Fruit fly (Drosophila melanogaster) whole organism, embryonic: ENCODE data around the gene euc.

Experiments
- B-H1 ChIP-seq: fragments of 200-800 bp; sonication (Bioruptor generic); IDR thresholded peaks from 3 replicates; pipeline ENCODE4 v1.3.6; 2022; ENCODE audit warnings: missing biosample characterization, missing genetic modification characterization
- Bdp1 ChIP-seq: fragments of 200-800 bp; sonication (Bioruptor generic); optimal IDR thresholded peaks from 3 replicates; lab custom pipeline; 2016; ENCODE audit warnings: missing biosample characterization, missing genetic modification characterization
- BtbVII ChIP-seq: fragments of 200-800 bp; sonication (Bioruptor generic); optimal IDR thresholded peaks from 3 replicates; lab custom pipeline; 2017; ENCODE audit warnings: missing biosample characterization, mild to moderate bottlenecking, missing genetic modification characterization
- CG11398 ChIP-seq: fragments of 200-800 bp; sonication (Bioruptor generic); optimal IDR thresholded peaks from 2 replicates; lab custom pipeline; 2016; ENCODE audit warnings: missing biosample characterization, missing genetic modification characterization
- CG11560 ChIP-seq: fragments of 200-800 bp; sonication (Bioruptor generic); IDR thresholded peaks from 3 replicates; pipeline ENCODE4 v1.3.6; 2022; ENCODE audit warnings: missing biosample characterization, missing genetic modification characterization
- CG1233 ChIP-seq: fragments of 200-800 bp; sonication (Bioruptor generic); optimal IDR thresholded peaks from 4 replicates; lab custom pipeline; 2018; ENCODE audit warnings: missing biosample characterization, mild to moderate bottlenecking, missing genetic modification characterization
- CG12659 ChIP-seq: fragments of 200-800 bp; sonication (Bioruptor generic); optimal IDR thresholded peaks from 3 replicates; lab custom pipeline; 2017; ENCODE audit warnings: mild to moderate bottlenecking, missing biosample characterization, missing genetic modification reagents, missing genetic modification characterization
- CG13775 ChIP-seq: fragments of 200-800 bp; sonication (Bioruptor generic); optimal IDR thresholded peaks from 3 replicates; lab custom pipeline; 2017; ENCODE audit warnings: missing biosample characterization, mild to moderate bottlenecking, missing genetic modification characterization
- CG15601 ChIP-seq: fragments of 200-800 bp; sonication (Bioruptor generic); optimal IDR thresholded peaks from 3 replicates; lab custom pipeline; 2019; ENCODE audit warnings: missing biosample characterization, mild to moderate bottlenecking, missing genetic modification characterization, moderate library complexity
- CG16863 ChIP-seq: fragments of 200-800 bp; sonication (Bioruptor generic); optimal IDR thresholded peaks from 3 replicates; lab custom pipeline; 2016; ENCODE audit warnings: missing biosample characterization, missing genetic modification characterization
- CG17361 ChIP-seq: fragments of 200-800 bp; sonication (Bioruptor generic); IDR thresholded peaks from 3 replicates; pipeline ENCODE4 v1.3.6; 2022; ENCODE audit warnings: missing biosample characterization, missing genetic modification characterization
- CG17829 ChIP-seq: fragments of 200-800 bp; optimal IDR thresholded peaks from 2 replicates; lab custom pipeline; 2019; ENCODE audit warnings: missing biosample characterization, mild to moderate bottlenecking, missing genetic modification characterization, moderate library complexity
- CG18262 ChIP-seq: fragments of 200-800 bp; optimal IDR thresholded peaks from 3 replicates; lab custom pipeline; 2019; ENCODE audit warnings: missing biosample characterization, mild to moderate bottlenecking, missing genetic modification characterization, moderate library complexity
- CG18619 ChIP-seq: fragments of 200-800 bp; sonication (Bioruptor generic); optimal IDR thresholded peaks from 3 replicates; lab custom pipeline; 2017; ENCODE audit warnings: missing biosample characterization, mild to moderate bottlenecking, missing genetic modification characterization
- CG2199 ChIP-seq: fragments of 200-800 bp; sonication (Bioruptor generic); IDR thresholded peaks from 3 replicates; pipeline ENCODE4 v1.3.6; 2022; ENCODE audit warnings: missing biosample characterization, missing genetic modification characterization
- CG3995 ChIP-seq: fragments of 200-800 bp; sonication (Bioruptor generic); optimal IDR thresholded peaks from 3 replicates; lab custom pipeline; 2016; ENCODE audit warnings: missing biosample characterization, missing genetic modification characterization
- CG4282 ChIP-seq: fragments of 200-800 bp; sonication (Bioruptor generic); optimal IDR thresholded peaks from 2 replicates; lab custom pipeline; 2016; ENCODE audit warnings: missing biosample characterization, missing genetic modification characterization
- CG6683 ChIP-seq: fragments of 200-800 bp; sonication (Bioruptor generic); optimal IDR thresholded peaks from 2 replicates; lab custom pipeline; 2017; ENCODE audit warnings: missing biosample characterization, mild to moderate bottlenecking, missing genetic modification characterization, missing genetic modification reagents
- CG7745 ChIP-seq: fragments of 200-800 bp; sonication (Bioruptor generic); optimal IDR thresholded peaks from 2 replicates; lab custom pipeline; 2018; ENCODE audit warnings: missing biosample characterization, mild to moderate bottlenecking, missing genetic modification characterization, moderate library complexity
- CG9876 ChIP-seq: fragments of 200-800 bp; sonication (Bioruptor generic); optimal IDR thresholded peaks from 2 replicates; lab custom pipeline; 2016; ENCODE audit warnings: missing biosample characterization, missing genetic modification characterization
- Dref ChIP-seq: fragments of 200-800 bp; sonication (Bioruptor generic); IDR thresholded peaks from 2 replicates; pipeline ENCODE4 v1.3.6; 2022; ENCODE audit warnings: missing biosample characterization, missing genetic modification characterization
- Lhr ChIP-seq: fragments of 200-800 bp; sonication (Bioruptor generic); optimal IDR thresholded peaks from 3 replicates; lab custom pipeline; 2017; ENCODE audit warnings: mild to moderate bottlenecking, missing biosample characterization, missing genetic modification reagents, missing genetic modification characterization
- Lpt ChIP-seq: fragments of >200 bp; optimal IDR thresholded peaks from 2 replicates; lab custom pipeline; 2018; ENCODE audit warnings: missing biosample characterization, missing genetic modification characterization
- MBD-R2 ChIP-seq: fragments of 200-800 bp; sonication (Bioruptor generic); IDR thresholded peaks from 2 replicates; pipeline ENCODE4 v1.3.6; 2022; ENCODE audit warnings: missing biosample characterization, missing genetic modification characterization
- Max ChIP-seq: fragments of 200-800 bp; sonication (Bioruptor generic); optimal IDR thresholded peaks from 2 replicates; lab custom pipeline; 2016; ENCODE audit warnings: missing biosample characterization, mild to moderate bottlenecking, missing genetic modification characterization
- Optix ChIP-seq: fragments of 200-800 bp; sonication (Bioruptor generic); IDR thresholded peaks from 3 replicates; pipeline ENCODE4 v1.3.6; 2022; ENCODE audit warnings: missing biosample characterization, missing genetic modification characterization
- Poxn ChIP-seq: fragments of 200-800 bp; sonication (Bioruptor generic); IDR thresholded peaks from 2 replicates; pipeline ENCODE4 v1.3.6; 2022; ENCODE audit warnings: missing biosample characterization, missing genetic modification characterization
- abd-A ChIP-seq: fragments of 200-800 bp; sonication (Bioruptor generic); optimal IDR thresholded peaks from 3 replicates; lab custom pipeline; 2019; ENCODE audit warnings: missing biosample characterization, mild to moderate bottlenecking, missing genetic modification characterization, moderate library complexity
- ac ChIP-seq: fragments of 200-800 bp; sonication (Bioruptor generic); optimal IDR thresholded peaks from 3 replicates; lab custom pipeline; 2017; ENCODE audit warnings: missing biosample characterization, mild to moderate bottlenecking, missing genetic modification characterization
- ato ChIP-seq: fragments of 200-800 bp; sonication (Bioruptor generic); IDR thresholded peaks from 2 replicates; pipeline ENCODE4 v1.3.6; 2022; ENCODE audit warnings: missing biosample characterization, missing genetic modification characterization; ENCODE audit not compliant: partially characterized antibody
- bsh ChIP-seq, 2 experiments: fragments of 200-800 bp; sonication (Bioruptor generic); optimal IDR thresholded peaks; 2 replicates each; lab custom pipeline; 2017 to 2018; ENCODE audit warnings: mild to moderate bottlenecking in 2 of 2, missing biosample characterization in 2 of 2, missing genetic modification characterization in 2 of 2, moderate library complexity in 1 of 2
- chif ChIP-seq, 2 experiments: fragments of 200-800 bp; sonication (Bioruptor generic); optimal IDR thresholded peaks; 3 replicates each; lab custom pipeline; 2016; ENCODE audit warnings: missing biosample characterization in 2 of 2, missing genetic modification characterization in 2 of 2
- crc ChIP-seq: fragments of 200-800 bp; sonication (Bioruptor generic); optimal IDR thresholded peaks from 2 replicates; lab custom pipeline; 2016; ENCODE audit warnings: missing biosample characterization, missing genetic modification characterization
- crol ChIP-seq: fragments of 200-800 bp; sonication (Bioruptor generic); IDR thresholded peaks from 2 replicates; pipeline ENCODE4 v1.3.6; 2022; ENCODE audit warnings: missing biosample characterization, missing genetic modification characterization
- emc ChIP-seq: fragments of 200-800 bp; sonication (Bioruptor generic); optimal IDR thresholded peaks from 2 replicates; lab custom pipeline; 2016; ENCODE audit warnings: missing biosample characterization, missing genetic modification characterization
- ewg ChIP-seq: fragments of 200-800 bp; sonication (Bioruptor generic); optimal IDR thresholded peaks from 3 replicates; lab custom pipeline; 2017; ENCODE audit warnings: mild to moderate bottlenecking, missing biosample characterization, missing genetic modification reagents, missing genetic modification characterization
- gsb ChIP-seq: fragments of 200-800 bp; sonication (Bioruptor generic); IDR thresholded peaks from 2 replicates; pipeline ENCODE4 v1.3.6; 2022; ENCODE audit warnings: missing biosample characterization, missing genetic modification characterization
- gt ChIP-seq: fragments of 200-800 bp; sonication (Bioruptor generic); IDR thresholded peaks from 2 replicates; pipeline ENCODE4 v1.3.6; 2022; ENCODE audit warnings: missing biosample characterization, missing genetic modification characterization
- her ChIP-seq: fragments of 200-800 bp; sonication (Bioruptor generic); optimal IDR thresholded peaks from 2 replicates; lab custom pipeline; 2016; ENCODE audit warnings: missing biosample characterization, missing genetic modification characterization
- hth ChIP-seq: fragments of >200 bp; optimal IDR thresholded peaks from 2 replicates; lab custom pipeline; 2017; ENCODE audit warnings: inconsistent platforms
- insv ChIP-seq, 2 experiments: fragments of 200-800 bp; sonication (Bioruptor generic); optimal IDR thresholded peaks; 3 replicates each; lab custom pipeline; 2016 to 2018; ENCODE audit warnings: missing biosample characterization in 2 of 2, missing genetic modification characterization in 2 of 2
- jumu ChIP-seq: fragments of 200-800 bp; sonication (Bioruptor generic); optimal IDR thresholded peaks from 3 replicates; lab custom pipeline; 2016; ENCODE audit warnings: missing biosample characterization, missing genetic modification characterization
- kah ChIP-seq: fragments of 200-800 bp; sonication (Bioruptor generic); optimal IDR thresholded peaks from 2 replicates; lab custom pipeline; 2018; ENCODE audit warnings: missing biosample characterization, mild to moderate bottlenecking, missing genetic modification characterization
- nerfin-2 ChIP-seq: fragments of 200-800 bp; sonication (Bioruptor generic); IDR thresholded peaks from 2 replicates; pipeline ENCODE4 v1.3.6; 2022; ENCODE audit warnings: missing biosample characterization, missing genetic modification characterization; ENCODE audit not compliant: partially characterized antibody
- p53 ChIP-seq: fragments of 200-800 bp; sonication (Bioruptor generic); optimal IDR thresholded peaks from 2 replicates; lab custom pipeline; 2016; ENCODE audit warnings: missing biosample characterization, missing genetic modification characterization
- pfk ChIP-seq: fragments of 200-800 bp; sonication (Bioruptor generic); optimal IDR thresholded peaks from 2 replicates; lab custom pipeline; 2018; ENCODE audit warnings: missing biosample characterization, mild to moderate bottlenecking, missing genetic modification characterization, moderate library complexity
- sd ChIP-seq: fragments of 200-800 bp; sonication (Bioruptor generic); optimal IDR thresholded peaks from 3 replicates; lab custom pipeline; 2018; ENCODE audit warnings: missing biosample characterization, mild to moderate bottlenecking, missing genetic modification characterization, moderate library complexity
- tna ChIP-seq: fragments of 200-800 bp; sonication (Bioruptor generic); IDR thresholded peaks from 2 replicates; pipeline ENCODE4 v1.3.6; 2022; ENCODE audit warnings: missing biosample characterization, missing genetic modification characterization; ENCODE audit not compliant: partially characterized antibody
- unpg ChIP-seq: fragments of 200-800 bp; sonication (Bioruptor generic); optimal IDR thresholded peaks from 3 replicates; lab custom pipeline; 2018; ENCODE audit warnings: missing biosample characterization, mild to moderate bottlenecking, missing genetic modification characterization, moderate library complexity
- wor ChIP-seq: fragments of 200-800 bp; sonication (Bioruptor generic); IDR thresholded peaks from 2 replicates; pipeline ENCODE4 v1.3.6; 2022; ENCODE audit warnings: missing biosample characterization, missing genetic modification characterization
- zen2 ChIP-seq: fragments of 200-800 bp; sonication (Bioruptor generic); IDR thresholded peaks from 3 replicates; pipeline ENCODE4 v1.3.6; 2022; ENCODE audit warnings: missing biosample characterization, missing genetic modification characterization; ENCODE audit not compliant: partially characterized antibody

Gene euc

DNA sequence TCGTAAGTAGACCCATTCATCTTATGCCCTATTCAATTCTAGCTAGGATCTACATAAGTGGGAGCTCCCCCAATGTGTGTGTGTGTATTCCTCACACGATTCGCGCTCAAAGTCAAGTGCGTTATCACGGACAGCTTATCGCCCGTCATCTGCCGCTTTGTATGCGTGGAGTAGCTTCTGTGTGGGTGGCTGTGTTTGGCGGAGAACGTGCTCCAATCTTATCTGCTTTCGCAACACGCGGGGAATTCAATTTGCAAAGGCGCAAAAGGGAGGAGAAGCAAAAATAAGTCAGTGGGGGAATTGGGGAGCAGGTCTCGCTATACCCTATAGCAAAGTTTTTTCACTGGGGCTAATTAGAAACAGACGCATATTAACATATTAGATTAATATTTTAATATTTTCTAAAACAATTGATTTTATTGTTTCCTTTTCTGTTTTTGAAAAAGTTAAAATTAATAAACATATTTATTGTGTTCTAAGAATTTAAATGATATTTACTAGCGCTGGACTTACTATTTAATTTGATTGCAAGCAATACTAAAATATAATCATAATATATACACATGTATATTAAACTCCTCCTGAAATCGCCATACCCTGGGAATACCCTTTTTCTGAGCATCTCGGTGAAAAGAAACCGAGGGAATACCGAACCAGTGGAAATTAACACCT is 6.6 kb upstream of the euc start (continued):
- no peak for TF ChIP-seq crc
- TF ChIP-seq sd (tag; lab: Kevin White, UChicago): peak; percentile 45
- TF ChIP-seq B-H1 (GFP tag; lab: Robert Waterston, UW): no peak
- peak; percentile 45 for TF ChIP-seq CG1233 (GFP tag; lab: Kevin White, UChicago)
- TF ChIP-seq CG18262 (tag; lab: Kevin White, UChicago): peak; percentile 2
- no peak for TF ChIP-seq wor
- peak; percentile 23 for TF ChIP-seq CG12659
- no peak for TF ChIP-seq her
- no peak for TF ChIP-seq abd-A
- TF ChIP-seq CG17361 (GFP tag; lab: Robert Waterston, UW): peak; percentile 53; the same call in 2 of the 3 replicates
- TF ChIP-seq CG9876 (GFP tag; lab: Kevin White, UChicago): no peak
- no peak for TF ChIP-seq Lpt (GFP tag; lab: Kevin White, UChicago)
- TF ChIP-seq ewg (GFP tag; lab: Kevin White, UChicago): no peak
- TF ChIP-seq ato (GFP tag; lab: Robert Waterston, UW): no peak
- no peak for TF ChIP-seq ac (GFP tag; lab: Kevin White, UChicago)
- no peak for TF ChIP-seq unpg (GFP tag; lab: Kevin White, UChicago)
- TF ChIP-seq Max (GFP tag; lab: Kevin White, UChicago): peak; percentile 24
- TF ChIP-seq insv (GFP tag; optimal IDR thresholded peaks at IDR 0.05; lab: Kevin White, UChicago): no peak
- no peak for TF ChIP-seq nerfin-2
- peak; percentile 35 for TF ChIP-seq CG3995 (GFP tag; lab: Kevin White, UChicago)
- TF ChIP-seq tna: no peak
- no peak; the same call in 1 of the 2 replicates for TF ChIP-seq MBD-R2
- TF ChIP-seq zen2: no peak
- peak; percentile 38 for TF ChIP-seq CG6683 (GFP tag; lab: Kevin White, UChicago)
- TF ChIP-seq bsh (GFP tag; optimal IDR thresholded peaks at IDR 0.05; lab: Kevin White, UChicago): no peak
- TF ChIP-seq hth (lab: Kevin White, UChicago): no peak
- TF ChIP-seq pfk: no peak
- TF ChIP-seq CG11560 (tag; lab: Robert Waterston, UW): no peak
- no peak for TF ChIP-seq Lhr (GFP tag; lab: Kevin White, UChicago)
- TF ChIP-seq CG15601 (tag; lab: Kevin White, UChicago): no peak
- no peak for TF ChIP-seq Optix (GFP tag; lab: Robert Waterston, UW)
- no peak for TF ChIP-seq p53
- no peak for TF ChIP-seq jumu (GFP tag; lab: Kevin White, UChicago)
- no peak for TF ChIP-seq CG17829 (tag; lab: Kevin White, UChicago)
- no peak for TF ChIP-seq crol
- TF ChIP-seq Dref (GFP tag; lab: Robert Waterston, UW): no peak
- TF ChIP-seq BtbVII (GFP tag; lab: Kevin White, UChicago): peak; percentile 57
- TF ChIP-seq CG11398 (GFP tag; lab: Kevin White, UChicago): no peak
- peak; percentile 35 for TF ChIP-seq CG18619 (GFP tag; lab: Kevin White, UChicago)
- TF ChIP-seq CG4282: no peak
- TF ChIP-seq Bdp1: no peak
- no peak for TF ChIP-seq chif (GFP tag; optimal IDR thresholded peaks at IDR 0.05; lab: Kevin White, UChicago)
- no peak for TF ChIP-seq Poxn
- TF ChIP-seq gsb (GFP tag; lab: Robert Waterston, UW): no peak
- no peak for TF ChIP-seq gt (GFP tag; lab: Robert Waterston, UW)
- no peak for TF ChIP-seq CG16863 (GFP tag; lab: Kevin White, UChicago)
- no peak for TF ChIP-seq CG2199 (GFP tag; lab: Robert Waterston, UW)
- TF ChIP-seq CG7745 (tag; lab: Kevin White, UChicago): no peak
- peak; percentile 34 for TF ChIP-seq CG13775
- TF ChIP-seq kah (GFP tag; lab: Kevin White, UChicago): no peak
- TF ChIP-seq emc (GFP tag; lab: Kevin White, UChicago): no peak
